Worm (Caenorhabditis elegans) whole organism, young adult: ENCODE results near the gene tmed-13.

Source experiments
- B0019.2 ChIP-seq: fragments of 200-800 bp; sonication (Bioruptor generic); conservative IDR thresholded peaks from 2 replicates; pipeline ENCODE4 v1.3.6; 2022; ENCODE audit warnings: missing genetic modification reagents, missing genetic modification characterization, missing compliant biosample characterization
- D2030.7 ChIP-seq: fragments of 200-800 bp; sonication (Bioruptor generic); IDR thresholded peaks from 2 replicates; pipeline ENCODE4 v1.3.6; 2022; ENCODE audit warnings: missing genetic modification reagents, missing genetic modification characterization, missing compliant biosample characterization
- F22D6.2 ChIP-seq: sonication (generic microtip); optimal IDR thresholded peaks from 2 replicates; lab custom pipeline; 2016; ENCODE audit warnings: mild to moderate bottlenecking, missing genetic modification characterization, missing compliant biosample characterization
- F37B4.10 ChIP-seq: fragments of 200-800 bp; sonication (Bioruptor generic); IDR thresholded peaks from 2 replicates; pipeline ENCODE4 v1.3.6; 2022; ENCODE audit warnings: missing genetic modification characterization, missing compliant biosample characterization
- F57C9.4 ChIP-seq: sonication (generic microtip); optimal IDR thresholded peaks from 2 replicates; lab custom pipeline; 2017; ENCODE audit warnings: mild to moderate bottlenecking, missing genetic modification characterization, missing compliant biosample characterization
- K11D2.4 ChIP-seq: fragments of 200-800 bp; sonication (Bioruptor generic); IDR thresholded peaks from 2 replicates; pipeline ENCODE4 v1.3.6; 2022; ENCODE audit warnings: missing genetic modification reagents, missing genetic modification characterization, missing compliant biosample characterization
- Y53F4B.3 ChIP-seq: fragments of 200-800 bp; sonication (Bioruptor generic); IDR thresholded peaks from 2 replicates; pipeline ENCODE4 v1.3.6; 2022; ENCODE audit warnings: missing genetic modification reagents, missing genetic modification characterization, missing compliant biosample characterization
- Y53G8AR.9 ChIP-seq: fragments of 200-800 bp; sonication (Bioruptor generic); conservative IDR thresholded peaks from 2 replicates; pipeline ENCODE4 v1.3.6; 2022; ENCODE audit warnings: missing genetic modification reagents, missing genetic modification characterization, missing compliant biosample characterization
- Y56A3A.18 ChIP-seq: fragments of 200-800 bp; sonication (Bioruptor generic); IDR thresholded peaks from 2 replicates; pipeline ENCODE4 v1.3.6; 2022; ENCODE audit warnings: missing genetic modification reagents, missing genetic modification characterization, missing compliant biosample characterization
- Y67H2A.10 ChIP-seq: fragments of 200-800 bp; sonication (Bioruptor generic); conservative IDR thresholded peaks from 2 replicates; pipeline ENCODE4 v1.3.6; 2022; ENCODE audit warnings: missing genetic modification reagents, missing genetic modification characterization, missing compliant biosample characterization
- Y79H2A.3 ChIP-seq: fragments of 200-800 bp; sonication (Bioruptor generic); conservative IDR thresholded peaks from 2 replicates; pipeline ENCODE4 v1.3.6; 2022; ENCODE audit warnings: missing genetic modification reagents, missing genetic modification characterization, missing compliant biosample characterization
- ZK185.1 ChIP-seq: sonication (generic microtip); optimal IDR thresholded peaks from 2 replicates; lab custom pipeline; 2016; ENCODE audit warnings: mild to moderate bottlenecking, missing genetic modification characterization, missing compliant biosample characterization; ENCODE audit not compliant: poor library complexity, severe bottlenecking
- attf-3 ChIP-seq: fragments of 200-800 bp; sonication (Bioruptor generic); conservative IDR thresholded peaks from 2 replicates; pipeline ENCODE4 v1.3.6; 2022; ENCODE audit warnings: missing genetic modification reagents, missing genetic modification characterization, missing compliant biosample characterization
- attf-5 ChIP-seq: fragments of 200-800 bp; sonication (Bioruptor generic); optimal IDR thresholded peaks from 2 replicates; lab custom pipeline; 2018; ENCODE audit warnings: mild to moderate bottlenecking, missing genetic modification characterization, missing compliant biosample characterization
- attf-6 ChIP-seq: fragments of 200-800 bp; sonication (Bioruptor generic); IDR thresholded peaks from 2 replicates; pipeline ENCODE4 v1.3.6; 2022; ENCODE audit warnings: missing genetic modification reagents, missing genetic modification characterization, missing compliant biosample characterization
- bed-2 ChIP-seq: fragments of 200-800 bp; sonication (Bioruptor generic); IDR thresholded peaks from 2 replicates; pipeline ENCODE4 v1.3.6; 2022; ENCODE audit warnings: missing genetic modification reagents, missing genetic modification characterization, missing compliant biosample characterization
- ceh-100 ChIP-seq: fragments of 200-800 bp; sonication (Bioruptor generic); IDR thresholded peaks from 2 replicates; pipeline ENCODE4 v1.3.6; 2022; ENCODE audit warnings: missing genetic modification reagents, missing genetic modification characterization, missing compliant biosample characterization
- ceh-40 ChIP-seq: fragments of 200-800 bp; sonication (Bioruptor generic); IDR thresholded peaks from 2 replicates; pipeline ENCODE4 v1.3.6; 2022; ENCODE audit warnings: missing genetic modification characterization, missing compliant biosample characterization
- ceh-58 ChIP-seq: fragments of 200-800 bp; sonication (Bioruptor generic); IDR thresholded peaks from 2 replicates; pipeline ENCODE4 v1.3.6; 2022; ENCODE audit warnings: missing genetic modification characterization, missing compliant biosample characterization
- ceh-91 ChIP-seq: fragments of 200-800 bp; sonication (Bioruptor generic); IDR thresholded peaks from 2 replicates; pipeline ENCODE4 v1.3.6; 2022; ENCODE audit warnings: missing genetic modification reagents, missing genetic modification characterization, missing compliant biosample characterization
- chd-7 ChIP-seq: sonication (generic microtip); optimal IDR thresholded peaks from 2 replicates; lab custom pipeline; 2016; ENCODE audit warnings: mild to moderate bottlenecking, missing genetic modification characterization, moderate library complexity, missing compliant biosample characterization
- efl-1 ChIP-seq: fragments of 150-350 bp; optimal IDR thresholded peaks from 2 replicates; lab custom pipeline; 2014; ENCODE audit warnings: missing biosample characterization, missing genetic modification reagents, missing genetic modification characterization
- egl-44 ChIP-seq: fragments of 200-800 bp; sonication (Bioruptor generic); IDR thresholded peaks from 2 replicates; pipeline ENCODE4 v1.3.6; 2022; ENCODE audit warnings: missing genetic modification reagents, missing genetic modification characterization, missing compliant biosample characterization
- ekl-4 ChIP-seq: fragments of 200-800 bp; sonication (Bioruptor generic); IDR thresholded peaks from 2 replicates; pipeline ENCODE4 v1.3.6; 2022; ENCODE audit warnings: missing genetic modification reagents, missing genetic modification characterization, missing compliant biosample characterization
- ets-4 ChIP-seq: fragments of 200-800 bp; sonication (Bioruptor generic); optimal IDR thresholded peaks from 2 replicates; lab custom pipeline; 2018; ENCODE audit warnings: mild to moderate bottlenecking, missing genetic modification characterization, missing compliant biosample characterization
- hlh-12 ChIP-seq: sonication (generic microtip); optimal IDR thresholded peaks from 2 replicates; lab custom pipeline; 2016; ENCODE audit warnings: missing genetic modification characterization, missing compliant biosample characterization
- hlh-26 ChIP-seq: fragments of 200-800 bp; sonication (Bioruptor generic); conservative IDR thresholded peaks from 2 replicates; pipeline ENCODE4 v1.3.6; 2022; ENCODE audit warnings: missing genetic modification reagents, missing genetic modification characterization, missing compliant biosample characterization
- lag-1 ChIP-seq: fragments of 200-800 bp; sonication (Bioruptor generic); IDR thresholded peaks from 2 replicates; pipeline ENCODE4 v1.3.6; 2022; ENCODE audit warnings: missing genetic modification reagents, missing genetic modification characterization, missing compliant biosample characterization
- lin-35 ChIP-seq, 3 experiments: fragments of 150-350 bp in 2 of 3; sonication (generic microtip) in 1 of 3; optimal IDR thresholded peaks; 2 replicates each; lab custom pipeline; 2014 to 2018; ENCODE audit warnings: missing biosample characterization in 3 of 3, missing genetic modification characterization in 3 of 3, missing genetic modification reagents in 3 of 3
- lsy-27 ChIP-seq: sonication (generic microtip); optimal IDR thresholded peaks from 2 replicates; lab custom pipeline; 2017; ENCODE audit warnings: missing genetic modification characterization, mild to moderate bottlenecking, missing compliant biosample characterization, antibody characterized with exemption, missing genotype, borderline replicate concordance; ENCODE audit not compliant: insufficient read depth
- madf-3 ChIP-seq: fragments of 200-800 bp; sonication (Bioruptor generic); IDR thresholded peaks from 2 replicates; pipeline ENCODE4 v1.3.6; 2022; ENCODE audit warnings: missing genetic modification reagents, missing genetic modification characterization, missing compliant biosample characterization
- mel-28 ChIP-seq: sonication (generic microtip); optimal IDR thresholded peaks from 2 replicates; lab custom pipeline; 2016; ENCODE audit warnings: borderline replicate concordance, mild to moderate bottlenecking, missing genetic modification characterization, missing compliant biosample characterization
- mxl-1 ChIP-seq: sonication (generic microtip); optimal IDR thresholded peaks from 2 replicates; lab custom pipeline; 2016; ENCODE audit warnings: missing genetic modification characterization, missing compliant biosample characterization
- nfya-2 ChIP-seq: fragments of 200-800 bp; sonication (Bioruptor generic); IDR thresholded peaks from 2 replicates; pipeline ENCODE4 v1.3.6; 2022; ENCODE audit warnings: missing genetic modification reagents, missing genetic modification characterization, missing compliant biosample characterization
- nhr-120 ChIP-seq: fragments of 200-800 bp; sonication (Bioruptor generic); IDR thresholded peaks from 2 replicates; pipeline ENCODE4 v1.3.6; 2022; ENCODE audit warnings: missing genetic modification characterization, missing compliant biosample characterization
- pbrm-1 ChIP-seq: fragments of 200-800 bp; sonication (Bioruptor generic); IDR thresholded peaks from 2 replicates; pipeline ENCODE4 v1.3.6; 2022; ENCODE audit warnings: missing genetic modification reagents, missing genetic modification characterization, missing compliant biosample characterization
- pha-4 ChIP-seq: fragments of 150-350 bp; sonication (generic microtip); optimal IDR thresholded peaks from 2 replicates; lab custom pipeline; 2014; ENCODE audit warnings: missing biosample characterization, missing genetic modification reagents, missing genetic modification characterization
- rcor-1 ChIP-seq: fragments of 200-800 bp; sonication (Bioruptor generic); IDR thresholded peaks from 2 replicates; pipeline ENCODE4 v1.3.6; 2022; ENCODE audit warnings: missing genetic modification reagents, missing genetic modification characterization, missing compliant biosample characterization
- rec-8 ChIP-seq, 2 experiments: sonication (generic microtip); optimal IDR thresholded peaks; 2 replicates each; lab custom pipeline; 2016; ENCODE audit warnings: mild to moderate bottlenecking in 2 of 2, missing genetic modification characterization in 2 of 2, missing genetic modification reagents in 2 of 2, missing genotype in 2 of 2, missing biosample characterization in 1 of 2, missing compliant biosample characterization in 1 of 2, moderate library complexity in 1 of 2
- sdz-38 ChIP-seq: sonication (generic microtip); optimal IDR thresholded peaks from 2 replicates; lab custom pipeline; 2016; ENCODE audit warnings: missing genotype, missing genetic modification characterization, missing compliant biosample characterization
- snpc-3.4 ChIP-seq: sonication (generic microtip); optimal IDR thresholded peaks from 2 replicates; lab custom pipeline; 2017; ENCODE audit warnings: missing genetic modification characterization, mild to moderate bottlenecking, missing compliant biosample characterization, antibody characterized with exemption, moderate library complexity, missing genotype, missing genetic modification reagents
- somi-1 ChIP-seq: fragments of 200-800 bp; sonication (Bioruptor generic); optimal IDR thresholded peaks from 2 replicates; lab custom pipeline; 2018; ENCODE audit warnings: mild to moderate bottlenecking, missing genetic modification characterization, missing compliant biosample characterization
- tbp1 ChIP-seq: fragments of 200-800 bp; sonication (Bioruptor generic); optimal IDR thresholded peaks from 2 replicates; lab custom pipeline; 2018; ENCODE audit warnings: mild to moderate bottlenecking, missing genetic modification characterization, missing compliant biosample characterization
- tlf-1 ChIP-seq: fragments of 200-800 bp; sonication (Bioruptor generic); optimal IDR thresholded peaks from 2 replicates; lab custom pipeline; 2018; ENCODE audit warnings: mild to moderate bottlenecking, missing genetic modification characterization, missing compliant biosample characterization
- unc-62 ChIP-seq: fragments of 150-350 bp; optimal IDR thresholded peaks from 2 replicates; lab custom pipeline; 2014; ENCODE audit warnings: missing biosample characterization, missing genetic modification reagents, missing genetic modification characterization
- zim-3 ChIP-seq: sonication (generic microtip); optimal IDR thresholded peaks from 2 replicates; lab custom pipeline; 2017; ENCODE audit warnings: mild to moderate bottlenecking, missing genetic modification characterization, moderate library complexity, missing compliant biosample characterization
- ztf-22 ChIP-seq: fragments of 200-800 bp; sonication (Bioruptor generic); optimal IDR thresholded peaks from 2 replicates; lab custom pipeline; 2018; ENCODE audit warnings: mild to moderate bottlenecking, missing genetic modification characterization, moderate library complexity, missing compliant biosample characterization
- ztf-6 ChIP-seq: fragments of 200-800 bp; sonication (Bioruptor generic); IDR thresholded peaks from 2 replicates; pipeline ENCODE4 v1.3.6; 2022; ENCODE audit warnings: missing genetic modification reagents, missing genetic modification characterization, missing compliant biosample characterization

Gene tmed-13

ce11 chrIV:6480978-6481377 is 9.8 kb upstream of the tmed-13 start (continued):
- TF ChIP-seq hlh-26 (no peak), pha-4 (no peak), sdz-38 (tag; lab: Kevin White, UChicago) (no peak), pbrm-1 (GFP tag; lab: Robert Waterston, UW) (peak; percentile 74), Y79H2A.3 (GFP tag; lab: Robert Waterston, UW) (0 out of 2 replicates have a peak, but pooled peaks have one; percentile 12), rec-8 (tag; optimal IDR thresholded peaks at IDR 0.05; lab: Kevin White, UChicago) (peak; percentile 45 to 46), ZK185.1 (tag; lab: Kevin White, UChicago) (peak; percentile 85), Y67H2A.10 (no peak; the same call in 1 of the 2 replicates), lag-1 (GFP tag; lab: Robert Waterston, UW) (no peak), chd-7 (tag; lab: Kevin White, UChicago) (no peak), zim-3 (tag; lab: Kevin White, UChicago) (peak; percentile 73), mxl-1 (tag; lab: Kevin White, UChicago) (peak; percentile 66), egl-44 (GFP tag; lab: Robert Waterston, UW) (peak; percentile 75; the same call in 1 of the 2 replicates), efl-1 (no peak), ekl-4 (GFP tag; lab: Robert Waterston, UW) (no peak; the same call in 1 of the 2 replicates), attf-3 (GFP tag; lab: Robert Waterston, UW) (0 out of 2 replicates have a peak, but pooled peaks have one; percentile 47), lsy-27 (tag; lab: Kevin White, UChicago) (peak; percentile 16), ceh-100 (GFP tag; lab: Robert Waterston, UW) (0 out of 2 replicates have a peak, but pooled peaks have one; percentile 31), unc-62 (GFP tag; lab: Kevin White, UChicago) (no peak), Y56A3A.18 (GFP tag; lab: Robert Waterston, UW) (peak; percentile 63), ceh-91 (GFP tag; lab: Robert Waterston, UW) (no peak), lin-35 (GFP tag; optimal IDR thresholded peaks at IDR 0.05; lab: Kevin White, UChicago) (peak in 1 of 3 experiments; percentile 10), D2030.7 (GFP tag; lab: Robert Waterston, UW) (no peak), nfya-2 (no peak), ztf-6 (GFP tag; lab: Robert Waterston, UW) (no peak; the same call in 1 of the 2 replicates), B0019.2 (GFP tag; lab: Robert Waterston, UW) (no peak), rcor-1 (GFP tag; lab: Robert Waterston, UW) (peak; percentile 52), K11D2.4 (GFP tag; lab: Robert Waterston, UW) (0 out of 2 replicates have a peak, but pooled peaks have one; percentile 62), bed-2 (no peak), attf-6 (GFP tag; lab: Robert Waterston, UW) (peak; percentile 80), somi-1 (GFP tag; lab: Kevin White, UChicago) (peak; percentile 49), tlf-1 (GFP tag; lab: Kevin White, UChicago) (peak; percentile 2), hlh-12 (tag; lab: Kevin White, UChicago) (peak; percentile 26), nhr-120 (GFP tag; lab: Robert Waterston, UW) (no peak), madf-3 (GFP tag; lab: Robert Waterston, UW) (0 out of 2 replicates have a peak, but pooled peaks have one; percentile 55), tbp1 (peak; percentile 96), snpc-3.4 (tag; lab: Kevin White, UChicago) (peak; percentile 68), mel-28 (no peak), Y53F4B.3 (peak; percentile 35; the same call in 1 of the 2 replicates), ceh-58 (no peak), Y53G8AR.9 (GFP tag; lab: Robert Waterston, UW) (peak; percentile 57; the same call in 1 of the 2 replicates), ztf-22 (GFP tag; lab: Kevin White, UChicago) (no peak), attf-5 (peak; percentile 61), F57C9.4 (tag; lab: Kevin White, UChicago) (no peak), F37B4.10 (GFP tag; lab: Robert Waterston, UW) (no peak), F22D6.2 (no peak), ceh-40 (GFP tag; lab: Robert Waterston, UW) (0 out of 2 replicates have a peak, but pooled peaks have one; percentile 19), ets-4 (GFP tag; lab: Kevin White, UChicago) (no peak)
